Worm (Caenorhabditis elegans): Measurements from ENCODE around the gene F46B3.23.

DNA sequence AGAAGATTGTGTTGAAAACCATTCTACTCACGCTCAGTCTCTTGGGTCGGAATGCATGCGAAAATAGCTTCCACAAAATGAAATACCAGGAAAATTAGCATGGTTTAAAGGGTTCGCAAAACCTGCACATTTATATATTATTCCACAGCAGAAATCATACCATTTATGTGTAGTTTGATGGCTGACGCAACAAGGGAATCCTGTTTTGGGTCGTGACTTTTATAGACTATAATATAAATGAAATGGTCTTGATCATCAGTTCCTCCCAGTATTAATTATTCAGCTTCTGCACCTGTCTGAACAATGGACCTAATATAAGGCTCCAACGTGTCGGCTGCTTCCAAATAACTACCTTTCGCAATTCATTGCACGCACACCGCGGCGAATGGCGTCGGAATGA lies 16.5 kb upstream of the F46B3.23 start, which contains the start of gene F46B3.8:
- TF ChIP-seq med-1 (GFP tag; optimal IDR thresholded peaks at IDR 0.05; ENCODE audit: insufficient read depth) (no peak), klf-2 (GFP tag; conservative IDR thresholded peaks at IDR 0.05) (no peak)

All from whole organism, midembryonic.